Worm (Caenorhabditis elegans): ENCODE data around the gene F48A11.4.

DNA sequence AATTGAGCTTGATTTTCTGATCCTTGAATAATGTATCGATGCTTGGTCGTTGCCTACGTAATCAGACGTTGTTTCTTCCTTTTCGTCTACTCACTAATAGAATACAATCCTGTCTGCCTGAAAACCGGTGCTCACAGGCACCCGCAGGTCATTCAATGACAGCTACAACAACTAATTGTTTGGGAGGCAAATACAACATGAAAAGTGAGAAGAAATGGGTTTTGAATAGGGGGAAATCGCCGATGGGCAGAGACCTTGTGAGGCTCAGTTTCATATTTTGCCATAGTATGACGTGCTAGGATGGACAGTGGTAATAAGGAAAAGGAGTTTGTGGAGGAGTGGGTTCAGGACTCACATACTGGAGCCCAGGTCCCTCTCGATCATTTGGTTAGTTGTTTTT is 19.7 kb downstream of the F48A11.4 start, which contains the start of gene chs-2:
- TF ChIP-seq nhr-77 (tag; optimal IDR thresholded peaks at IDR 0.05), result no peak
- TF ChIP-seq ztf-4 (tag; optimal IDR thresholded peaks at IDR 0.05), result no peak
- TF ChIP-seq unc-62 (GFP tag; optimal IDR thresholded peaks at IDR 0.05), result no peak
- TF ChIP-seq egl-27 (tag; optimal IDR thresholded peaks at IDR 0.05), result no peak
- TF ChIP-seq lin-13 (GFP tag; optimal IDR thresholded peaks at IDR 0.05), result no peak
